Worm (Caenorhabditis elegans): Measurements from ENCODE around the gene ZK1073.1.

The ZK1073.1 gene

ce11 chrX:16146972-16147593 lies 18.4 kb upstream of the ZK1073.1 start, which contains the start of gene F09C8.2:
TSS of gene F09C8.2 (minus strand) at chrX:16147022.
- TF ChIP-seq pha-4 (tag; optimal IDR thresholded peaks at IDR 0.05): peak; percentile 48
- no peak for TF ChIP-seq lin-39 (tag; optimal IDR thresholded peaks at IDR 0.05)

ce11 chrX:16145244-16145643 lies 16.6 kb upstream of the ZK1073.1 start:
- TF ChIP-seq lin-15B (tag; optimal IDR thresholded peaks at IDR 0.05): no peak
- TF ChIP-seq elt-2 (tag; optimal IDR thresholded peaks at IDR 0.05): no peak
- TF ChIP-seq egl-5 (tag; optimal IDR thresholded peaks at IDR 0.05): peak; percentile 45
- no peak for TF ChIP-seq ceh-82 (tag; optimal IDR thresholded peaks at IDR 0.05)
- no peak for TF ChIP-seq nhr-67 (tag; optimal IDR thresholded peaks at IDR 0.05)
- no peak for TF ChIP-seq ztf-11 (tag; optimal IDR thresholded peaks at IDR 0.05)
- TF ChIP-seq pha-4 (tag; optimal IDR thresholded peaks at IDR 0.05): peak; percentile 81
- TF ChIP-seq fkh-10 (GFP tag; optimal IDR thresholded peaks at IDR 0.05): peak; percentile 37
- TF ChIP-seq lin-39 (tag; optimal IDR thresholded peaks at IDR 0.05): peak; percentile 39
- no peak for TF ChIP-seq egl-27 (tag; optimal IDR thresholded peaks at IDR 0.05)
- TF ChIP-seq jun-1 (tag; optimal IDR thresholded peaks at IDR 0.05): no peak
- TF ChIP-seq nhr-25 (tag; optimal IDR thresholded peaks at IDR 0.05): no peak

ce11 chrX:16144584-16144983 lies 15.9 kb upstream of the ZK1073.1 start:
- TF ChIP-seq nhr-67 (tag; optimal IDR thresholded peaks at IDR 0.05) (no peak), nhr-237 (tag; optimal IDR thresholded peaks at IDR 0.05) (no peak), zag-1 (tag; optimal IDR thresholded peaks at IDR 0.05) (no peak), nhr-76 (tag; optimal IDR thresholded peaks at IDR 0.05) (no peak), lsy-12 (tag; optimal IDR thresholded peaks at IDR 0.05) (no peak), ceh-82 (tag; optimal IDR thresholded peaks at IDR 0.05) (no peak), nhr-23 (tag; optimal IDR thresholded peaks at IDR 0.05) (no peak), mml-1 (tag; optimal IDR thresholded peaks at IDR 0.05) (no peak)

- TF ChIP-seq nhr-12 (tag; optimal IDR thresholded peaks at IDR 0.05): no peak
- no peak for TF ChIP-seq sea-2 (GFP tag; optimal IDR thresholded peaks at IDR 0.05)
- peak; percentile 32 for TF ChIP-seq nhr-25 (tag; optimal IDR thresholded peaks at IDR 0.05)
- TF ChIP-seq elt-2 (tag; optimal IDR thresholded peaks at IDR 0.05): peak; percentile 43
- TF ChIP-seq ceh-28 (tag; optimal IDR thresholded peaks at IDR 0.05): peak; percentile 1
- TF ChIP-seq nhr-77 (tag; optimal IDR thresholded peaks at IDR 0.05): no peak
- TF ChIP-seq hmg-11 (tag; optimal IDR thresholded peaks at IDR 0.05): peak; percentile 38
- TF ChIP-seq ceh-82 (tag; optimal IDR thresholded peaks at IDR 0.05): no peak
- peak; percentile 22 for TF ChIP-seq pha-4 (tag; optimal IDR thresholded peaks at IDR 0.05)
- TF ChIP-seq elt-3 (tag; optimal IDR thresholded peaks at IDR 0.05): no peak
- no peak for TF ChIP-seq lsy-12 (tag; optimal IDR thresholded peaks at IDR 0.05)
Observed at ce11 chrX:16143853-16144252, 15.2 kb upstream of the ZK1073.1 start.

- TF ChIP-seq nhr-23 (tag; optimal IDR thresholded peaks at IDR 0.05): no peak
Observed at ce11 chrX:16140822-16141221, 12.2 kb upstream of the ZK1073.1 start.

ce11 chrX:16133815-16134214 lies 5.2 kb upstream of the ZK1073.1 start:
- TF ChIP-seq lin-15B (tag; optimal IDR thresholded peaks at IDR 0.05) (no peak), ceh-16 (tag; optimal IDR thresholded peaks at IDR 0.05) (no peak), nfya-1 (tag; optimal IDR thresholded peaks at IDR 0.05; ENCODE audit: insufficient read depth) (peak; percentile 69), lin-39 (tag; optimal IDR thresholded peaks at IDR 0.05) (peak; percentile 80), hmg-11 (tag; optimal IDR thresholded peaks at IDR 0.05) (peak; percentile 53), fos-1 (tag; optimal IDR thresholded peaks at IDR 0.05) (no peak), egl-5 (tag; optimal IDR thresholded peaks at IDR 0.05) (peak; percentile 21), egl-27 (tag; optimal IDR thresholded peaks at IDR 0.05) (no peak)

- no peak for TF ChIP-seq nhr-23 (tag; optimal IDR thresholded peaks at IDR 0.05)
- peak; percentile 64 for TF ChIP-seq pqm-1 (tag; optimal IDR thresholded peaks at IDR 0.05)
- TF ChIP-seq snpc-4 (tag; optimal IDR thresholded peaks at IDR 0.05): peak; percentile 41
- TF ChIP-seq skn-1 (tag; optimal IDR thresholded peaks at IDR 0.05): no peak
- no peak for TF ChIP-seq elt-1 (tag; optimal IDR thresholded peaks at IDR 0.05)
- no peak for TF ChIP-seq fos-1 (tag; optimal IDR thresholded peaks at IDR 0.05)
- TF ChIP-seq R02D3.7 (tag; optimal IDR thresholded peaks at IDR 0.05): no peak
- TF ChIP-seq lsy-12 (tag; optimal IDR thresholded peaks at IDR 0.05): no peak
- TF ChIP-seq nhr-76 (tag; optimal IDR thresholded peaks at IDR 0.05): no peak
- TF ChIP-seq fkh-10 (GFP tag; optimal IDR thresholded peaks at IDR 0.05): no peak
- TF ChIP-seq hmg-11 (tag; optimal IDR thresholded peaks at IDR 0.05): peak; percentile 25
- TF ChIP-seq lin-15B (tag; optimal IDR thresholded peaks at IDR 0.05): no peak
- TF ChIP-seq ZK546.5 (tag; optimal IDR thresholded peaks at IDR 0.05): no peak
- no peak for TF ChIP-seq nhr-12 (tag; optimal IDR thresholded peaks at IDR 0.05)
- no peak for TF ChIP-seq sea-2 (GFP tag; optimal IDR thresholded peaks at IDR 0.05)
- peak; percentile 68 for TF ChIP-seq mdl-1 (tag; optimal IDR thresholded peaks at IDR 0.05)
- TF ChIP-seq jun-1 (tag; optimal IDR thresholded peaks at IDR 0.05): peak; percentile 27
- no peak for TF ChIP-seq ztf-11 (tag; optimal IDR thresholded peaks at IDR 0.05)
- no peak for TF ChIP-seq ceh-16 (tag; optimal IDR thresholded peaks at IDR 0.05)
- no peak for TF ChIP-seq aly-2 (tag; optimal IDR thresholded peaks at IDR 0.05)
- no peak for TF ChIP-seq nhr-11 (tag; optimal IDR thresholded peaks at IDR 0.05)
- no peak for TF ChIP-seq ztf-4 (tag; optimal IDR thresholded peaks at IDR 0.05)
- no peak for TF ChIP-seq nhr-67 (tag; optimal IDR thresholded peaks at IDR 0.05)
- TF ChIP-seq ama-1 (optimal IDR thresholded peaks at IDR 0.05): peak; percentile 47
- no peak for TF ChIP-seq nhr-237 (tag; optimal IDR thresholded peaks at IDR 0.05)
- no peak for TF ChIP-seq nhr-77 (tag; optimal IDR thresholded peaks at IDR 0.05)
Observed at ce11 chrX:16131044-16131443, 2.4 kb upstream of the ZK1073.1 start.

All from whole organism, L3 larva.